Fruit fly (Drosophila melanogaster): ENCODE results near the gene B4.

- TF ChIP-seq CG17612 (GFP tag; IDR thresholded peaks at IDR 0.05) (no peak), bsh (GFP tag; optimal IDR thresholded peaks at IDR 0.05) (peak in 1 of 2 experiments; percentile 51), odd (GFP tag; optimal IDR thresholded peaks at IDR 0.05) (no peak), Drgx (GFP tag; IDR thresholded peaks at IDR 0.05) (peak; percentile 54; the same call in 1 of the 2 replicates), CG7928 (GFP tag; optimal IDR thresholded peaks at IDR 0.05) (no peak), CG1233 (GFP tag; optimal IDR thresholded peaks at IDR 0.05) (no peak), ato (GFP tag; IDR thresholded peaks at IDR 0.05; ENCODE audit: partially characterized antibody) (no peak), Dll (GFP tag; IDR thresholded peaks at IDR 0.05; ENCODE audit: partially characterized antibody) (no peak), CG16779 (GFP tag; IDR thresholded peaks at IDR 0.05) (no peak)
These were observed 22.8 kb upstream of the B4 start for dm6 chr2L:13571791-13572451.

All from whole organism, embryonic.